Fruit fly (Drosophila melanogaster) whole organism: ENCODE measurements around the gene CG11699.

Experiments
- CG8478 ChIP-seq: fragments of >200 bp; optimal IDR thresholded peaks from 2 replicates; lab custom pipeline; 2018; ENCODE audit warnings: inconsistent platforms
- Dll ChIP-seq: fragments of >200 bp; optimal IDR thresholded peaks from 2 replicates; lab custom pipeline; 2017
- EcR ChIP-seq, 2 experiments: fragments of >200 bp; optimal IDR thresholded peaks; 2 replicates each; lab custom pipeline; 2017; ENCODE audit warnings: missing biosample characterization in 2 of 2, missing genetic modification characterization in 2 of 2, missing genetic modification reagents in 2 of 2
- pan ChIP-seq: fragments of >200 bp; optimal IDR thresholded peaks from 2 replicates; lab custom pipeline; 2017
- psq ChIP-seq: fragments of >200 bp; optimal IDR thresholded peaks from 2 replicates; lab custom pipeline; 2017
- usp ChIP-seq: fragments of >200 bp; optimal IDR thresholded peaks from 2 replicates; lab custom pipeline; 2017; ENCODE audit warnings: missing biosample characterization, missing genetic modification characterization, mixed read lengths

DNA sequence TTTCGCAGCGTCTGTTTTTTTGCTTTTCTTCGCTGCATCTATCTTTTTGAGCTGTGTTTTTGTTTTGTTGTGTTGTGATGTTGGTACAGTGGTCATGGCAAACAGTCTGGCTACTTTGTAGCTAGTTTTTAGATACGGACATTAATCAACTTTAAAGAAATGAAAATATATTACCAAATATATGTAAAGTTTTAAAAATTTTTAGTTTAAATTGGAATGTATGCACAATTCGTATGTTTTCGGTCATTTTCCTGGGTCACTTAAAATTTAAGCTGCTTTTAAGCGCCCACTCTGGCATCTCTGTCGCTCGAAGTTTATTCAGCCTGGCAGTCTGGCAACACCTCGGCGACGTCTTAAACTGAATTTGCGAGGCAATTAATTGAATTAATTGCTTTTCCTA lies 6.1 kb downstream of the CG11699 start, which contains the start of gene CG11695:
- TF ChIP-seq CG8478: no peak
- no peak for TF ChIP-seq psq
- no peak for TF ChIP-seq Dll (lab: Kevin White, UChicago)
- no peak for TF ChIP-seq EcR (GFP tag; optimal IDR thresholded peaks at IDR 0.05; lab: Kevin White, UChicago)
- TF ChIP-seq pan (lab: Kevin White, UChicago): no peak
- TF ChIP-seq usp (GFP tag; lab: Kevin White, UChicago): no peak
